Worm (Caenorhabditis elegans) whole organism, mixed stage, embryonic: ENCODE results near the gene fbxb-61.

Experiments used
- cnd-1 ChIP-seq: fragments of 200-800 bp; sonication (Bioruptor generic); optimal IDR thresholded peaks from 2 replicates; lab custom pipeline; 2018; ENCODE audit warnings: mild to moderate bottlenecking, missing genetic modification characterization, missing compliant biosample characterization
- elt-1 ChIP-seq: sonication (generic microtip); optimal IDR thresholded peaks from 2 replicates; lab custom pipeline; 2017; ENCODE audit warnings: missing genetic modification characterization, mild to moderate bottlenecking, missing compliant biosample characterization, antibody characterized with exemption, moderate library complexity, borderline replicate concordance; ENCODE audit not compliant: insufficient read depth
- lsy-2 ChIP-seq: fragments of 150-350 bp; optimal IDR thresholded peaks from 2 replicates; lab custom pipeline; 2014; ENCODE audit warnings: missing biosample characterization, missing genetic modification characterization
- pha-4 ChIP-seq: fragments of 150-350 bp; optimal IDR thresholded peaks from 2 replicates; lab custom pipeline; 2018; ENCODE audit warnings: missing biosample characterization, missing genetic modification reagents, missing genetic modification characterization
- sem-2 ChIP-seq: fragments of 200-800 bp; sonication (Bioruptor generic); optimal IDR thresholded peaks from 2 replicates; lab custom pipeline; 2018; ENCODE audit warnings: mild to moderate bottlenecking, missing genetic modification characterization, missing compliant biosample characterization
- snpc-4 ChIP-seq: fragments of 150-350 bp; optimal IDR thresholded peaks from 2 replicates; lab custom pipeline; 2014; ENCODE audit warnings: missing biosample characterization, missing genetic modification characterization
- ztf-11 ChIP-seq: fragments of 150-350 bp; optimal IDR thresholded peaks from 2 replicates; lab custom pipeline; 2014; ENCODE audit warnings: missing biosample characterization, missing genetic modification characterization

ce11 chrV:19351944-19352343 lies 48.0 kb downstream of the fbxb-61 start:
- TF ChIP-seq cnd-1 (tag; lab: Kevin White, UChicago): no peak
- no peak for TF ChIP-seq ztf-11
- no peak for TF ChIP-seq snpc-4 (tag; lab: Kevin White, UChicago)
- TF ChIP-seq pha-4: no peak
- no peak for TF ChIP-seq lsy-2
- TF ChIP-seq sem-2 (GFP tag; lab: Kevin White, UChicago): no peak
- TF ChIP-seq elt-1 (tag; lab: Kevin White, UChicago): no peak
